Fruit fly (Drosophila melanogaster) whole organism, wandering third instar larva: ENCODE results near the gene Ir75c.

ENCODE experiments used
- Abd-B ChIP-seq: fragments of >200 bp; optimal IDR thresholded peaks from 2 replicates; lab custom pipeline; 2017; ENCODE audit warnings: missing biosample characterization, missing genetic modification characterization
- CG32264 ChIP-seq: fragments of 200-800 bp; sonication (Bioruptor generic); optimal IDR thresholded peaks from 2 replicates; lab custom pipeline; 2016; ENCODE audit warnings: missing biosample characterization, missing genetic modification characterization
- CG9705 ChIP-seq: fragments of 200-800 bp; sonication (Bioruptor generic); optimal IDR thresholded peaks from 2 replicates; lab custom pipeline; 2018; ENCODE audit warnings: missing biosample characterization, mild to moderate bottlenecking, missing genetic modification characterization
- CrebA ChIP-seq: fragments of 200-800 bp; sonication (Bioruptor generic); optimal IDR thresholded peaks from 2 replicates; lab custom pipeline; 2016; ENCODE audit warnings: missing biosample characterization, mild to moderate bottlenecking, missing genetic modification characterization, borderline replicate concordance
- Dfd ChIP-seq: fragments of >200 bp; optimal IDR thresholded peaks from 2 replicates; lab custom pipeline; 2017; ENCODE audit warnings: missing biosample characterization, missing genetic modification characterization
- Dif ChIP-seq: fragments of 200-275, 200-300 bp; sonication (Bioruptor generic); optimal IDR thresholded peaks from 2 replicates; lab custom pipeline; 2018; ENCODE audit warnings: missing biosample characterization, missing genetic modification characterization; ENCODE audit not compliant: partially characterized antibody
- GATAd ChIP-seq: sonication (Bioruptor generic); optimal IDR thresholded peaks from 2 replicates; lab custom pipeline; 2016; ENCODE audit warnings: missing biosample characterization, missing genetic modification characterization
- HLH106 ChIP-seq: fragments of 200-800 bp; optimal IDR thresholded peaks from 3 replicates; lab custom pipeline; 2019; ENCODE audit warnings: missing biosample characterization, mild to moderate bottlenecking, missing genetic modification characterization, moderate library complexity
- Hnf4 ChIP-seq: fragments of 200-800 bp; sonication (Bioruptor generic); optimal IDR thresholded peaks from 2 replicates; lab custom pipeline; 2016; ENCODE audit warnings: missing biosample characterization, mild to moderate bottlenecking, missing genetic modification characterization
- Hr83 ChIP-seq: fragments of 200-300 bp; sonication (Bioruptor generic); optimal IDR thresholded peaks from 2 replicates; lab custom pipeline; 2016; ENCODE audit warnings: missing biosample characterization, mild to moderate bottlenecking, missing genetic modification characterization, moderate library complexity; ENCODE audit not compliant: poor library complexity, severe bottlenecking
- Jra ChIP-seq: sonication (Bioruptor generic); optimal IDR thresholded peaks from 2 replicates; lab custom pipeline; 2016; ENCODE audit warnings: missing biosample characterization, missing genetic modification characterization
- Mio ChIP-seq: sonication (Bioruptor generic); optimal IDR thresholded peaks from 2 replicates; lab custom pipeline; 2016; ENCODE audit warnings: missing biosample characterization, missing genetic modification characterization
- Myc ChIP-seq: fragments of >200 bp; optimal IDR thresholded peaks from 2 replicates; lab custom pipeline; 2017
- OdsH ChIP-seq: fragments of 200-800 bp; sonication (Bioruptor generic); optimal IDR thresholded peaks from 2 replicates; lab custom pipeline; 2016; ENCODE audit warnings: missing biosample characterization, mild to moderate bottlenecking, missing genetic modification characterization
- Rel ChIP-seq, 2 experiments: fragments of 200-800 bp; sonication (Bioruptor generic) in 1 of 2; optimal IDR thresholded peaks; 2 replicates in 1 of 2; 3 replicates in 1 of 2; lab custom pipeline; 2016 to 2019; ENCODE audit warnings: mild to moderate bottlenecking in 2 of 2, missing biosample characterization in 2 of 2, missing genetic modification characterization in 2 of 2, moderate library complexity in 1 of 2
- Sp1 ChIP-seq: fragments of 200-800 bp; sonication (Bioruptor generic); optimal IDR thresholded peaks from 3 replicates; lab custom pipeline; 2019; ENCODE audit warnings: missing biosample characterization, mild to moderate bottlenecking, missing genetic modification characterization, moderate library complexity
- br ChIP-seq: fragments of 200-800 bp; sonication (Bioruptor generic); optimal IDR thresholded peaks from 2 replicates; lab custom pipeline; 2016; ENCODE audit warnings: missing biosample characterization, missing genetic modification characterization
- brk ChIP-seq: fragments of 200-800 bp; sonication (Bioruptor generic); optimal IDR thresholded peaks from 2 replicates; lab custom pipeline; 2016; ENCODE audit warnings: missing biosample characterization, mild to moderate bottlenecking, missing genetic modification characterization
- dmrt93B ChIP-seq: fragments of 200-800 bp; sonication (Bioruptor generic); optimal IDR thresholded peaks from 2 replicates; lab custom pipeline; 2018; ENCODE audit warnings: missing biosample characterization, mild to moderate bottlenecking, missing genetic modification characterization
- dsf ChIP-seq: sonication (Bioruptor generic); optimal IDR thresholded peaks from 2 replicates; lab custom pipeline; 2016; ENCODE audit warnings: missing biosample characterization, missing genetic modification characterization, borderline replicate concordance
- ey ChIP-seq: fragments of 200-800 bp; sonication (Bioruptor generic); optimal IDR thresholded peaks from 2 replicates; lab custom pipeline; 2016; ENCODE audit warnings: missing biosample characterization, missing genetic modification characterization
- foxo ChIP-seq, 2 experiments: fragments of 200-800 bp; sonication (Bioruptor generic); optimal IDR thresholded peaks; 2 replicates in 1 of 2; 3 replicates in 1 of 2; lab custom pipeline; 2016 to 2017; ENCODE audit warnings: missing biosample characterization in 2 of 2, missing genetic modification characterization in 2 of 2
- fru ChIP-seq: fragments of 200-800 bp; sonication (Bioruptor generic); optimal IDR thresholded peaks from 3 replicates; lab custom pipeline; 2016; ENCODE audit warnings: missing biosample characterization, mild to moderate bottlenecking, missing genetic modification characterization
- h ChIP-seq: fragments of 200-800 bp; sonication (Bioruptor generic); optimal IDR thresholded peaks from 3 replicates; lab custom pipeline; 2016; ENCODE audit warnings: missing biosample characterization, mild to moderate bottlenecking, missing genetic modification characterization
- jim ChIP-seq: fragments of 175-275, 200-325 bp; sonication (Bioruptor generic); optimal IDR thresholded peaks from 2 replicates; lab custom pipeline; 2016; ENCODE audit warnings: missing biosample characterization, mild to moderate bottlenecking, missing genetic modification characterization
- lola ChIP-seq: fragments of >200 bp; optimal IDR thresholded peaks from 2 replicates; lab custom pipeline; 2017; ENCODE audit warnings: missing biosample characterization, missing genetic modification characterization
- pan ChIP-seq: fragments of >200 bp; optimal IDR thresholded peaks from 2 replicates; lab custom pipeline; 2017
- psq ChIP-seq: fragments of 200-800 bp; sonication (Bioruptor generic); optimal IDR thresholded peaks from 3 replicates; lab custom pipeline; 2017; ENCODE audit warnings: missing biosample characterization, mild to moderate bottlenecking, missing genetic modification characterization, moderate library complexity
- rgr ChIP-seq: fragments of 200-800 bp; sonication (Bioruptor generic); optimal IDR thresholded peaks from 3 replicates; lab custom pipeline; 2016; ENCODE audit warnings: missing biosample characterization, mild to moderate bottlenecking, missing genetic modification characterization
- sage ChIP-seq: fragments of 200-800 bp; sonication (Bioruptor generic); optimal IDR thresholded peaks from 2 replicates; lab custom pipeline; 2016; ENCODE audit warnings: missing biosample characterization, mild to moderate bottlenecking, missing genetic modification characterization
- sv ChIP-seq: fragments of 200-800 bp; sonication (Bioruptor generic); optimal IDR thresholded peaks from 3 replicates; lab custom pipeline; 2016; ENCODE audit warnings: missing biosample characterization, missing genetic modification characterization
- usp ChIP-seq: fragments of >200 bp; optimal IDR thresholded peaks from 2 replicates; lab custom pipeline; 2017; ENCODE audit warnings: missing biosample characterization, missing genetic modification characterization
- woc ChIP-seq: sonication (Bioruptor generic); optimal IDR thresholded peaks from 2 replicates; lab custom pipeline; 2016; ENCODE audit warnings: missing biosample characterization, mild to moderate bottlenecking, missing genetic modification characterization

Gene Ir75c

dm6 chr3L:17808597-17809213, 13.9 kb downstream of the Ir75c start, which contains the start of gene CG32191:
Gene CG32191 (minus strand): TSS chr3L:17809146.
- TF ChIP-seq Sp1 (GFP tag; lab: Kevin White, UChicago) (no peak), lola (GFP tag; lab: Kevin White, UChicago) (no peak), rgr (no peak), Hr83 (GFP tag; lab: Kevin White, UChicago) (no peak), Myc (no peak), usp (GFP tag; lab: Kevin White, UChicago) (no peak), pan (lab: Kevin White, UChicago) (no peak), h (no peak), Dif (GFP tag; lab: Kevin White, UChicago) (no peak), fru (GFP tag; lab: Kevin White, UChicago) (no peak), CG9705 (no peak), GATAd (GFP tag; lab: Kevin White, UChicago) (no peak), Hnf4 (GFP tag; lab: Kevin White, UChicago) (no peak), Jra (no peak), foxo (GFP tag; optimal IDR thresholded peaks at IDR 0.05; lab: Kevin White, UChicago) (no peak)
- TF ChIP-seq, all 38 proteins: peak for 0

dm6 chr3L:17806357-17807025, 16.1 kb downstream of the Ir75c start, which contains the start of gene CG32187:
Gene CG32187 (minus strand): TSS chr3L:17806365.
- TF ChIP-seq HLH106 = no peak
- TF ChIP-seq OdsH (GFP tag; lab: Kevin White, UChicago) = no peak
- TF ChIP-seq ey = no peak
- TF ChIP-seq lola (GFP tag; lab: Kevin White, UChicago) = no peak
- TF ChIP-seq Mio = no peak
- TF ChIP-seq brk (GFP tag; lab: Kevin White, UChicago) = no peak
- no peak for TF ChIP-seq CG9705
- TF ChIP-seq dsf (GFP tag; lab: Kevin White, UChicago) = no peak
- TF ChIP-seq sage (GFP tag; lab: Kevin White, UChicago) = no peak
- no peak for TF ChIP-seq Hnf4 (GFP tag; lab: Kevin White, UChicago)
- no peak for TF ChIP-seq br (GFP tag; lab: Kevin White, UChicago)
- TF ChIP-seq Rel (GFP tag; optimal IDR thresholded peaks at IDR 0.05; lab: Kevin White, UChicago) = no peak
- no peak for TF ChIP-seq Rel (tag; optimal IDR thresholded peaks at IDR 0.05; lab: Kevin White, UChicago)
- no peak for TF ChIP-seq jim (GFP tag; lab: Kevin White, UChicago)

dm6 chr3L:17804511-17804910, 18.1 kb downstream of the Ir75c start, which contains the start of gene ais:
Gene ais (minus strand): TSS chr3L:17804715.
- TF ChIP-seq Dfd (GFP tag; lab: Kevin White, UChicago) (no peak), rgr (peak; percentile 36), dsf (GFP tag; lab: Kevin White, UChicago) (no peak), foxo (GFP tag; optimal IDR thresholded peaks at IDR 0.05; lab: Kevin White, UChicago) (peak in 1 of 2 experiments; percentile 44), psq (GFP tag; lab: Kevin White, UChicago) (peak; percentile 3), Hr83 (GFP tag; lab: Kevin White, UChicago) (no peak), Myc (peak; percentile 61)

DNA sequence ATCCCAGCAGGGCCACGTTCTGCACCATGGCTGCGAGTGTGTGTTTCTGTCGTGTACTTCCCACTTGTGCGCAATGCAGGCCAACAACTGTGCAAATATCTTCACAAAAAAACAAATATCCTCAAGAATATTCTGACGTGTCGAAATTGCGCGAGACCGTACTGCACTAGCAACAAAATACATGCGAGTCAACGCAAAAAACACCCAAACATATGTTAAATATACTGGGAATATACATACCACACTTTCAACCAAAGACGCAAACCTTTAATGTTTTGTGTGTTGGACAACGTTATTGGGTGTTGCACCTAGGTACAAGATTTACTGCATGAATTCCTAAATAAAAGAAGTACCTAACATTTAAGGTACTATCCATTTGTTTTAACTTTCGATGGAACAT, 20.5 kb downstream of the Ir75c start, which contains the start of gene NUCB1:
NUCB1 (minus strand) TSS at position 173 of the 400 bp plus-strand sequence.
- TF ChIP-seq rgr = peak; percentile 54
- TF ChIP-seq CrebA (GFP tag; lab: Kevin White, UChicago) = peak; percentile 25
- peak; percentile 5 for TF ChIP-seq jim (GFP tag; lab: Kevin White, UChicago)
- TF ChIP-seq GATAd (GFP tag; lab: Kevin White, UChicago) = peak; percentile 26
- no peak for TF ChIP-seq brk (GFP tag; lab: Kevin White, UChicago)
- no peak for TF ChIP-seq dmrt93B (GFP tag; lab: Kevin White, UChicago)
- TF ChIP-seq fru (GFP tag; lab: Kevin White, UChicago) = peak; percentile 18
- no peak for TF ChIP-seq Sp1 (GFP tag; lab: Kevin White, UChicago)
- TF ChIP-seq Myc = peak; percentile 85
- no peak for TF ChIP-seq CG32264 (GFP tag; lab: Kevin White, UChicago)
- no peak for TF ChIP-seq Abd-B (GFP tag; lab: Kevin White, UChicago)
- TF ChIP-seq Rel (GFP tag; optimal IDR thresholded peaks at IDR 0.05; lab: Kevin White, UChicago) = no peak
- peak; percentile 94 for TF ChIP-seq Rel (tag; optimal IDR thresholded peaks at IDR 0.05; lab: Kevin White, UChicago)
- TF ChIP-seq Dif (GFP tag; lab: Kevin White, UChicago) = no peak
- TF ChIP-seq h = peak; percentile 55
- peak; percentile 27 for TF ChIP-seq CG9705
- TF ChIP-seq lola (GFP tag; lab: Kevin White, UChicago) = no peak
- TF ChIP-seq br (GFP tag; lab: Kevin White, UChicago) = peak; percentile 1
- TF ChIP-seq Hr83 (GFP tag; lab: Kevin White, UChicago) = peak; percentile 70
- peak; percentile 26 for TF ChIP-seq sv (GFP tag; lab: Kevin White, UChicago)
- no peak for TF ChIP-seq ey
- peak in 1 of 2 experiments; percentile 46 for TF ChIP-seq foxo (GFP tag; optimal IDR thresholded peaks at IDR 0.05; lab: Kevin White, UChicago)
- peak; percentile 93 for TF ChIP-seq woc (GFP tag; lab: Kevin White, UChicago)
